Fruit fly (Drosophila melanogaster): ENCODE results near the gene Task7.

- peak; percentile 44 for TF ChIP-seq gl (tag; optimal IDR thresholded peaks at IDR 0.05)
- no peak for TF ChIP-seq CG32121 (GFP tag; IDR thresholded peaks at IDR 0.05)
- TF ChIP-seq CG8159 (tag; optimal IDR thresholded peaks at IDR 0.05) = peak; percentile 34
- no peak for TF ChIP-seq Pif1A (GFP tag; optimal IDR thresholded peaks at IDR 0.05)
- peak; percentile 43 for TF ChIP-seq EcR (GFP tag; optimal IDR thresholded peaks at IDR 0.05)
These were observed 31.1 kb downstream of the Task7 start for dm6 chr3R:9380970-9381369.
